Worm (Caenorhabditis elegans) whole organism, midembryonic: ENCODE data around the gene lrr-1.

Experiments used
- cog-1 ChIP-seq: sonication (generic microtip); optimal IDR thresholded peaks from 2 replicates; lab custom pipeline; 2016; ENCODE audit warnings: missing genetic modification characterization, missing compliant biosample characterization
- flt-1 ChIP-seq: fragments of 200-800 bp; sonication (Bioruptor generic); IDR thresholded peaks from 2 replicates; pipeline ENCODE4 v1.3.6; 2022; ENCODE audit warnings: missing genetic modification characterization, missing compliant biosample characterization

- TF ChIP-seq cog-1 (tag; lab: Kevin White, UChicago): no peak
- TF ChIP-seq flt-1 (GFP tag; lab: Robert Waterston, UW): no peak
Observed at ce11 chrII:5048185-5048795, 12.1 kb upstream of the lrr-1 start.
